Worm (Caenorhabditis elegans) whole organism, mixed stage, embryonic: Measurements from ENCODE around the gene R05G6.4.
A peak's percentile ranks its signal among the peaks of the same experiment; 100 is the strongest.

Source experiments
- M03D4.4 ChIP-seq: sonication (generic microtip); optimal IDR thresholded peaks from 2 replicates; lab custom pipeline; 2017; ENCODE audit warnings: mild to moderate bottlenecking, missing genetic modification characterization, missing compliant biosample characterization
- blmp-1 ChIP-seq: fragments of 150-350 bp; optimal IDR thresholded peaks from 2 replicates; lab custom pipeline; 2014; ENCODE audit warnings: missing biosample characterization, missing genetic modification characterization
- ceh-39 ChIP-seq: fragments of 150-350 bp; optimal IDR thresholded peaks from 2 replicates; lab custom pipeline; 2014; ENCODE audit warnings: missing biosample characterization, missing genetic modification characterization
- ceh-43 ChIP-seq: fragments of 200-800 bp; sonication (Bioruptor generic); optimal IDR thresholded peaks from 2 replicates; lab custom pipeline; 2018; ENCODE audit warnings: mild to moderate bottlenecking, missing genetic modification characterization, moderate library complexity, missing compliant biosample characterization
- ceh-83 ChIP-seq: fragments of 200-800 bp; sonication (Bioruptor generic); optimal IDR thresholded peaks from 2 replicates; lab custom pipeline; 2018; ENCODE audit warnings: mild to moderate bottlenecking, missing genetic modification characterization, missing compliant biosample characterization
- ces-1 ChIP-seq: fragments of 150-350 bp; optimal IDR thresholded peaks from 2 replicates; lab custom pipeline; 2014; ENCODE audit warnings: missing biosample characterization, missing genetic modification reagents, missing genetic modification characterization
- cnd-1 ChIP-seq: fragments of 200-800 bp; sonication (Bioruptor generic); optimal IDR thresholded peaks from 2 replicates; lab custom pipeline; 2018; ENCODE audit warnings: mild to moderate bottlenecking, missing genetic modification characterization, missing compliant biosample characterization
- drap-1 ChIP-seq: fragments of 200-800 bp; sonication (Bioruptor generic); optimal IDR thresholded peaks from 3 replicates; lab custom pipeline; 2018; ENCODE audit warnings: mild to moderate bottlenecking, missing genetic modification characterization, missing compliant biosample characterization
- elt-1 ChIP-seq: sonication (generic microtip); optimal IDR thresholded peaks from 2 replicates; lab custom pipeline; 2017; ENCODE audit warnings: missing genetic modification characterization, mild to moderate bottlenecking, missing compliant biosample characterization, antibody characterized with exemption, moderate library complexity, borderline replicate concordance; ENCODE audit not compliant: insufficient read depth
- elt-3 ChIP-seq: fragments of 150-350 bp; optimal IDR thresholded peaks from 2 replicates; lab custom pipeline; 2014; ENCODE audit warnings: missing biosample characterization, missing genetic modification characterization
- flh-1 ChIP-seq: fragments of 200-800 bp; sonication (Bioruptor generic); optimal IDR thresholded peaks from 2 replicates; lab custom pipeline; 2018; ENCODE audit warnings: mild to moderate bottlenecking, missing genetic modification characterization, moderate library complexity, missing compliant biosample characterization
- ham-2 ChIP-seq: fragments of 200-800 bp; sonication (Bioruptor generic); optimal IDR thresholded peaks from 2 replicates; lab custom pipeline; 2018; ENCODE audit warnings: mild to moderate bottlenecking, missing genetic modification characterization, missing compliant biosample characterization
- hlh-1 ChIP-seq: fragments of 150-350 bp; optimal IDR thresholded peaks from 2 replicates; lab custom pipeline; 2014; ENCODE audit warnings: missing biosample characterization, missing genetic modification reagents, missing genetic modification characterization
- lin-13 ChIP-seq: fragments of 150-350 bp; optimal IDR thresholded peaks from 2 replicates; lab custom pipeline; 2014; ENCODE audit warnings: missing biosample characterization, missing genetic modification characterization
- lsy-2 ChIP-seq: fragments of 150-350 bp; optimal IDR thresholded peaks from 2 replicates; lab custom pipeline; 2014; ENCODE audit warnings: missing biosample characterization, missing genetic modification characterization
- mab-5 ChIP-seq: fragments of 150-350 bp; optimal IDR thresholded peaks from 2 replicates; lab custom pipeline; 2014; ENCODE audit warnings: missing biosample characterization, missing genetic modification characterization
- mep-1 ChIP-seq: fragments of 150-350 bp; optimal IDR thresholded peaks from 2 replicates; lab custom pipeline; 2017; ENCODE audit warnings: missing biosample characterization, missing genetic modification reagents, missing genetic modification characterization, inconsistent platforms
- mls-2 ChIP-seq: sonication (generic microtip); optimal IDR thresholded peaks from 2 replicates; lab custom pipeline; 2016; ENCODE audit warnings: mild to moderate bottlenecking, missing genetic modification characterization, moderate library complexity, missing compliant biosample characterization
- nhr-12 ChIP-seq: fragments of 150-350 bp; optimal IDR thresholded peaks from 2 replicates; lab custom pipeline; 2014; ENCODE audit warnings: missing biosample characterization, missing genetic modification characterization
- nhr-2 ChIP-seq: fragments of 150-350 bp; optimal IDR thresholded peaks from 2 replicates; lab custom pipeline; 2014; ENCODE audit warnings: missing biosample characterization, missing genetic modification characterization
- nhr-237 ChIP-seq: fragments of 150-350 bp; optimal IDR thresholded peaks from 2 replicates; lab custom pipeline; 2014; ENCODE audit warnings: missing biosample characterization, missing genetic modification characterization
- nhr-28 ChIP-seq: fragments of 150-350 bp; optimal IDR thresholded peaks from 2 replicates; lab custom pipeline; 2014; ENCODE audit warnings: missing biosample characterization, missing genetic modification characterization
- nhr-76 ChIP-seq: sonication (generic microtip); optimal IDR thresholded peaks from 2 replicates; lab custom pipeline; 2017; ENCODE audit warnings: missing biosample characterization, missing genetic modification characterization
- pha-4 ChIP-seq: fragments of 150-350 bp; optimal IDR thresholded peaks from 2 replicates; lab custom pipeline; 2018; ENCODE audit warnings: missing biosample characterization, missing genetic modification reagents, missing genetic modification characterization
- sem-2 ChIP-seq: fragments of 200-800 bp; sonication (Bioruptor generic); optimal IDR thresholded peaks from 2 replicates; lab custom pipeline; 2018; ENCODE audit warnings: mild to moderate bottlenecking, missing genetic modification characterization, missing compliant biosample characterization
- snpc-4 ChIP-seq: fragments of 150-350 bp; optimal IDR thresholded peaks from 2 replicates; lab custom pipeline; 2014; ENCODE audit warnings: missing biosample characterization, missing genetic modification characterization
- sptf-1 ChIP-seq: sonication (generic microtip); optimal IDR thresholded peaks from 2 replicates; lab custom pipeline; 2017; ENCODE audit warnings: mild to moderate bottlenecking, missing genetic modification characterization, moderate library complexity, missing compliant biosample characterization
- unc-39 ChIP-seq: fragments of 150-350 bp; optimal IDR thresholded peaks from 2 replicates; lab custom pipeline; 2014; ENCODE audit warnings: missing biosample characterization, missing genetic modification characterization

R05G6.4 gene

ce11 chrIV:7542485-7543001 is 29.5 kb downstream of the R05G6.4 start, which contains the start of gene R05G6.10:
Gene R05G6.10, minus strand, starts transcription at chrIV:7542535.
- no peak for TF ChIP-seq mab-5 (tag; lab: Kevin White, UChicago)
- peak; percentile 95 for TF ChIP-seq ces-1 (GFP tag; lab: Kevin White, UChicago)

- no peak for TF ChIP-seq hlh-1 (tag; lab: Kevin White, UChicago)
- no peak for TF ChIP-seq ceh-43 (GFP tag; lab: Kevin White, UChicago)
- TF ChIP-seq nhr-237: no peak
- TF ChIP-seq, all 35 proteins: peak for 0
These were observed 30.6 kb downstream of the R05G6.4 start for ce11 chrIV:7543662-7544061.

ce11 chrIV:7547843-7548578 is 35.0 kb downstream of the R05G6.4 start, which contains the start of the genes cdd-2 and oef-1:
Gene cdd-2, minus strand, starts transcription at chrIV:7547893.
Gene oef-1, plus strand, starts transcription at chrIV:7548417.
- no peak for TF ChIP-seq mab-5 (tag; lab: Kevin White, UChicago)
- TF ChIP-seq cnd-1 (tag; lab: Kevin White, UChicago): no peak
- TF ChIP-seq sem-2 (GFP tag; lab: Kevin White, UChicago): no peak
- TF ChIP-seq nhr-237: no peak
- TF ChIP-seq nhr-12 (tag; lab: Kevin White, UChicago): no peak
- no peak for TF ChIP-seq mep-1
- no peak for TF ChIP-seq unc-39
- TF ChIP-seq lsy-2 (tag; lab: Kevin White, UChicago): no peak
- TF ChIP-seq nhr-2 (tag; lab: Kevin White, UChicago): no peak
- no peak for TF ChIP-seq sptf-1
- TF ChIP-seq hlh-1 (tag; lab: Kevin White, UChicago): no peak
- TF ChIP-seq ceh-39 (tag; lab: Kevin White, UChicago): no peak
- no peak for TF ChIP-seq M03D4.4 (tag; lab: Kevin White, UChicago)
- TF ChIP-seq ham-2 (GFP tag; lab: Kevin White, UChicago): no peak
- no peak for TF ChIP-seq lin-13
- TF ChIP-seq snpc-4: no peak
- TF ChIP-seq ces-1 (GFP tag; lab: Kevin White, UChicago): no peak
- no peak for TF ChIP-seq blmp-1

- no peak for TF ChIP-seq ceh-43 (GFP tag; lab: Kevin White, UChicago)
- TF ChIP-seq pha-4 (tag; lab: Kevin White, UChicago): no peak
- no peak for TF ChIP-seq flh-1 (GFP tag; lab: Kevin White, UChicago)
- no peak for TF ChIP-seq lsy-2 (tag; lab: Kevin White, UChicago)
- TF ChIP-seq, all 35 proteins: peak for 0
These were observed 36.8 kb downstream of the R05G6.4 start for ce11 chrIV:7549844-7550243.

- TF ChIP-seq nhr-2 (tag; lab: Kevin White, UChicago): no peak
- TF ChIP-seq sptf-1: no peak
- no peak for TF ChIP-seq sem-2 (GFP tag; lab: Kevin White, UChicago)
- TF ChIP-seq nhr-237: no peak
- no peak for TF ChIP-seq ceh-83
- no peak for TF ChIP-seq ceh-39 (tag; lab: Kevin White, UChicago)
- TF ChIP-seq, all 35 proteins: peak for 0
These were observed 37.4 kb downstream of the R05G6.4 start, which contains the start of gene pam-1 for ce11 chrIV:7550445-7550844. Gene pam-1, minus strand, starts transcription at chrIV:7550812.

ce11 chrIV:7551254-7551653 is 38.2 kb downstream of the R05G6.4 start:
- no peak for TF ChIP-seq mls-2
- TF ChIP-seq nhr-28 (tag; lab: Kevin White, UChicago): no peak
- TF ChIP-seq M03D4.4 (tag; lab: Kevin White, UChicago): no peak
- TF ChIP-seq elt-3 (tag; lab: Kevin White, UChicago): no peak
- TF ChIP-seq nhr-76 (tag; lab: Kevin White, UChicago): no peak
- TF ChIP-seq ces-1 (GFP tag; lab: Kevin White, UChicago): no peak
- no peak for TF ChIP-seq lin-13
- TF ChIP-seq elt-1 (tag; lab: Kevin White, UChicago): no peak
- TF ChIP-seq drap-1: no peak
- no peak for TF ChIP-seq mep-1
- TF ChIP-seq sptf-1: no peak
